Worm (Caenorhabditis elegans): Measurements from ENCODE around the gene B0303.11.

The B0303.11 gene

ce11 chrIII:8726019-8726894 is 16.0 kb upstream of the B0303.11 start:
- no peak for TF ChIP-seq npax-4 (tag; optimal IDR thresholded peaks at IDR 0.05)
- TF ChIP-seq ets-4 (tag; optimal IDR thresholded peaks at IDR 0.05): no peak
- no peak for TF ChIP-seq fkh-6 (tag; optimal IDR thresholded peaks at IDR 0.05)
- TF ChIP-seq ref-2 (tag; optimal IDR thresholded peaks at IDR 0.05): no peak
- no peak for TF ChIP-seq ztf-16 (tag; optimal IDR thresholded peaks at IDR 0.05)
- no peak for TF ChIP-seq dmd-4 (tag; optimal IDR thresholded peaks at IDR 0.05; ENCODE audit: borderline replicate concordance)
- TF ChIP-seq pag-3 (tag; optimal IDR thresholded peaks at IDR 0.05; ENCODE audit: borderline replicate concordance): no peak
- no peak for TF ChIP-seq fax-1 (tag; optimal IDR thresholded peaks at IDR 0.05)
- no peak for TF ChIP-seq ama-1 (optimal IDR thresholded peaks at IDR 0.05)
- no peak for TF ChIP-seq ceh-2 (tag; optimal IDR thresholded peaks at IDR 0.05)
- no peak for TF ChIP-seq ceh-34 (tag; optimal IDR thresholded peaks at IDR 0.05)
- no peak for TF ChIP-seq ceh-19 (GFP tag; optimal IDR thresholded peaks at IDR 0.05)
- TF ChIP-seq fkh-10 (GFP tag; optimal IDR thresholded peaks at IDR 0.05): no peak
- no peak for TF ChIP-seq pqm-1 (tag; optimal IDR thresholded peaks at IDR 0.05)
- no peak for TF ChIP-seq ceh-45 (GFP tag; IDR thresholded peaks at IDR 0.05)

DNA sequence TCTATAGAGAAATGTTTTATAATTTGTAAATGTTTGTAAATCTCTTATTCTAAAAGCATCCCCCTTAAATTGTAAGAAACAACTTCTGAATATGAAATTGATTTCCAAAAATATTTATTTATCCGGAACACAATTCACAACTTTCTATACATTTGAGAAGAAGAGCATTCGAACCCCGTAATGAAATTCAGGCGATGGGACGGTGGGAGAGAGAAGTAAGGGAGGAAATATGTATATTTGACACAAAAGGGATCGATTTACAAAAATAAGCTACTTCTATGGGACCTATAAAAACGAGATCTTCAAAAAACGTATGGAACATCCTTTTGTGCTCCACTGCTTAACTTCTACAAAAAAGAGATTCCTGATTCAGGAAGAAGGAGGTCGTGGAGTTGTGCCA is 15.0 kb upstream of the B0303.11 start:
- TF ChIP-seq nhr-232 (tag; optimal IDR thresholded peaks at IDR 0.05) (no peak), tbx-7 (tag; optimal IDR thresholded peaks at IDR 0.05) (no peak), F13H6.1 (tag; optimal IDR thresholded peaks at IDR 0.05) (no peak), C08G9.2 (tag; optimal IDR thresholded peaks at IDR 0.05) (no peak), nhr-11 (tag; optimal IDR thresholded peaks at IDR 0.05) (no peak), pqm-1 (tag; optimal IDR thresholded peaks at IDR 0.05) (no peak), fax-1 (tag; optimal IDR thresholded peaks at IDR 0.05) (no peak), che-1 (tag; optimal IDR thresholded peaks at IDR 0.05) (no peak), pax-1 (tag; optimal IDR thresholded peaks at IDR 0.05) (no peak), ceh-45 (GFP tag; IDR thresholded peaks at IDR 0.05) (no peak), nfya-1 (tag; optimal IDR thresholded peaks at IDR 0.05) (no peak), pag-3 (tag; optimal IDR thresholded peaks at IDR 0.05; ENCODE audit: borderline replicate concordance) (no peak), hlh-30 (tag; optimal IDR thresholded peaks at IDR 0.05; ENCODE audit: insufficient read depth) (no peak), sdc-2 (tag; optimal IDR thresholded peaks at IDR 0.05) (no peak), hlh-8 (tag; optimal IDR thresholded peaks at IDR 0.05) (no peak), mec-3 (tag; optimal IDR thresholded peaks at IDR 0.05; ENCODE audit: borderline replicate concordance) (no peak), elt-4 (tag; optimal IDR thresholded peaks at IDR 0.05) (no peak), ref-2 (tag; optimal IDR thresholded peaks at IDR 0.05) (no peak)

- no peak for TF ChIP-seq hlh-15 (tag; optimal IDR thresholded peaks at IDR 0.05)
- TF ChIP-seq pat-9 (tag; optimal IDR thresholded peaks at IDR 0.05): no peak
- no peak for TF ChIP-seq rnt-1 (tag; optimal IDR thresholded peaks at IDR 0.05)
- TF ChIP-seq ceh-6 (GFP tag; optimal IDR thresholded peaks at IDR 0.05): no peak
- TF ChIP-seq hlh-8 (tag; optimal IDR thresholded peaks at IDR 0.05): no peak
- no peak for TF ChIP-seq F13H6.1 (tag; optimal IDR thresholded peaks at IDR 0.05)
- no peak for TF ChIP-seq K02D7.2 (tag; optimal IDR thresholded peaks at IDR 0.05)
- no peak for TF ChIP-seq C38D4.7 (GFP tag; optimal IDR thresholded peaks at IDR 0.05)
- TF ChIP-seq K09A11.1 (tag; optimal IDR thresholded peaks at IDR 0.05; ENCODE audit: insufficient read depth): no peak
- TF ChIP-seq Y22D7AL.16 (tag; optimal IDR thresholded peaks at IDR 0.05): no peak
- no peak for TF ChIP-seq hlh-13 (GFP tag; optimal IDR thresholded peaks at IDR 0.05)
- TF ChIP-seq ceh-14 (tag; optimal IDR thresholded peaks at IDR 0.05): no peak
- no peak for TF ChIP-seq ceh-45 (GFP tag; IDR thresholded peaks at IDR 0.05)
- no peak for TF ChIP-seq che-1 (tag; optimal IDR thresholded peaks at IDR 0.05)
- no peak for TF ChIP-seq hlh-30 (tag; optimal IDR thresholded peaks at IDR 0.05; ENCODE audit: insufficient read depth)
- no peak for TF ChIP-seq tbx-7 (tag; optimal IDR thresholded peaks at IDR 0.05)
- TF ChIP-seq dmd-4 (tag; optimal IDR thresholded peaks at IDR 0.05; ENCODE audit: borderline replicate concordance): no peak
- no peak for TF ChIP-seq lim-6 (tag; optimal IDR thresholded peaks at IDR 0.05)
- no peak for TF ChIP-seq npax-4 (tag; optimal IDR thresholded peaks at IDR 0.05)
These were observed 9.6 kb upstream of the B0303.11 start, which contains the start of gene hipr-1 for ce11 chrIII:8719769-8720252. TSS of gene hipr-1 (plus strand) at chrIII:8720202.

Data from whole organism, late embryonic.